Fruit fly (Drosophila melanogaster) whole organism, wandering third instar larva: ENCODE results near the gene Swip-1.
A peak's percentile ranks its signal among the peaks of the same experiment; 100 is the strongest.

Source experiments
- Abd-B ChIP-seq: fragments of >200 bp; optimal IDR thresholded peaks from 2 replicates; lab custom pipeline; 2017; ENCODE audit warnings: missing biosample characterization, missing genetic modification characterization
- CG32264 ChIP-seq: fragments of 200-800 bp; sonication (Bioruptor generic); optimal IDR thresholded peaks from 2 replicates; lab custom pipeline; 2016; ENCODE audit warnings: missing biosample characterization, missing genetic modification characterization
- CG9705 ChIP-seq: fragments of 200-800 bp; sonication (Bioruptor generic); optimal IDR thresholded peaks from 2 replicates; lab custom pipeline; 2018; ENCODE audit warnings: missing biosample characterization, mild to moderate bottlenecking, missing genetic modification characterization
- CrebA ChIP-seq: fragments of 200-800 bp; sonication (Bioruptor generic); optimal IDR thresholded peaks from 2 replicates; lab custom pipeline; 2016; ENCODE audit warnings: missing biosample characterization, mild to moderate bottlenecking, missing genetic modification characterization, borderline replicate concordance
- Dfd ChIP-seq: fragments of >200 bp; optimal IDR thresholded peaks from 2 replicates; lab custom pipeline; 2017; ENCODE audit warnings: missing biosample characterization, missing genetic modification characterization
- Dif ChIP-seq: fragments of 200-275, 200-300 bp; sonication (Bioruptor generic); optimal IDR thresholded peaks from 2 replicates; lab custom pipeline; 2018; ENCODE audit warnings: missing biosample characterization, missing genetic modification characterization; ENCODE audit not compliant: partially characterized antibody
- GATAd ChIP-seq: sonication (Bioruptor generic); optimal IDR thresholded peaks from 2 replicates; lab custom pipeline; 2016; ENCODE audit warnings: missing biosample characterization, missing genetic modification characterization
- HLH106 ChIP-seq: fragments of 200-800 bp; optimal IDR thresholded peaks from 3 replicates; lab custom pipeline; 2019; ENCODE audit warnings: missing biosample characterization, mild to moderate bottlenecking, missing genetic modification characterization, moderate library complexity
- Hnf4 ChIP-seq: fragments of 200-800 bp; sonication (Bioruptor generic); optimal IDR thresholded peaks from 2 replicates; lab custom pipeline; 2016; ENCODE audit warnings: missing biosample characterization, mild to moderate bottlenecking, missing genetic modification characterization
- Hr78 ChIP-seq: fragments of >200 bp; optimal IDR thresholded peaks from 2 replicates; lab custom pipeline; 2017; ENCODE audit warnings: missing biosample characterization, missing genetic modification characterization
- Hr83 ChIP-seq: fragments of 200-300 bp; sonication (Bioruptor generic); optimal IDR thresholded peaks from 2 replicates; lab custom pipeline; 2016; ENCODE audit warnings: missing biosample characterization, mild to moderate bottlenecking, missing genetic modification characterization, moderate library complexity; ENCODE audit not compliant: poor library complexity, severe bottlenecking
- Jra ChIP-seq: sonication (Bioruptor generic); optimal IDR thresholded peaks from 2 replicates; lab custom pipeline; 2016; ENCODE audit warnings: missing biosample characterization, missing genetic modification characterization
- Mio ChIP-seq: sonication (Bioruptor generic); optimal IDR thresholded peaks from 2 replicates; lab custom pipeline; 2016; ENCODE audit warnings: missing biosample characterization, missing genetic modification characterization
- Myc ChIP-seq: fragments of >200 bp; optimal IDR thresholded peaks from 2 replicates; lab custom pipeline; 2017
- N ChIP-seq: fragments of >200 bp; optimal IDR thresholded peaks from 2 replicates; lab custom pipeline; 2018; ENCODE audit warnings: missing biosample characterization, missing external identifiers, missing genetic modification characterization
- OdsH ChIP-seq: fragments of 200-800 bp; sonication (Bioruptor generic); optimal IDR thresholded peaks from 2 replicates; lab custom pipeline; 2016; ENCODE audit warnings: missing biosample characterization, mild to moderate bottlenecking, missing genetic modification characterization
- Rel ChIP-seq, 2 experiments: fragments of 200-800 bp; sonication (Bioruptor generic) in 1 of 2; optimal IDR thresholded peaks; 2 replicates in 1 of 2; 3 replicates in 1 of 2; lab custom pipeline; 2016 to 2019; ENCODE audit warnings: mild to moderate bottlenecking in 2 of 2, missing biosample characterization in 2 of 2, missing genetic modification characterization in 2 of 2, moderate library complexity in 1 of 2
- Sp1 ChIP-seq: fragments of 200-800 bp; sonication (Bioruptor generic); optimal IDR thresholded peaks from 3 replicates; lab custom pipeline; 2019; ENCODE audit warnings: missing biosample characterization, mild to moderate bottlenecking, missing genetic modification characterization, moderate library complexity
- Vsx2 ChIP-seq: fragments of 200-300, 225-300 bp; sonication (Bioruptor generic); optimal IDR thresholded peaks from 2 replicates; lab custom pipeline; 2018; ENCODE audit warnings: missing biosample characterization, missing genetic modification characterization; ENCODE audit not compliant: partially characterized antibody
- br ChIP-seq: fragments of 200-800 bp; sonication (Bioruptor generic); optimal IDR thresholded peaks from 2 replicates; lab custom pipeline; 2016; ENCODE audit warnings: missing biosample characterization, missing genetic modification characterization
- brk ChIP-seq: fragments of 200-800 bp; sonication (Bioruptor generic); optimal IDR thresholded peaks from 2 replicates; lab custom pipeline; 2016; ENCODE audit warnings: missing biosample characterization, mild to moderate bottlenecking, missing genetic modification characterization
- dl ChIP-seq, 2 experiments: fragments of 175-275, 200-275 bp in 1 of 2; fragments of 200-275 bp in 1 of 2; sonication (Bioruptor generic); optimal IDR thresholded peaks; lab custom pipeline; 2018; ENCODE audit warnings: mild to moderate bottlenecking in 2 of 2, missing biosample characterization in 2 of 2, missing genetic modification characterization in 2 of 2, moderate library complexity in 2 of 2; ENCODE audit not compliant: partially characterized antibody in 2 of 2, insufficient read depth in 1 of 2
- dmrt93B ChIP-seq: fragments of 200-800 bp; sonication (Bioruptor generic); optimal IDR thresholded peaks from 2 replicates; lab custom pipeline; 2018; ENCODE audit warnings: missing biosample characterization, mild to moderate bottlenecking, missing genetic modification characterization
- dsf ChIP-seq: sonication (Bioruptor generic); optimal IDR thresholded peaks from 2 replicates; lab custom pipeline; 2016; ENCODE audit warnings: missing biosample characterization, missing genetic modification characterization, borderline replicate concordance
- ey ChIP-seq: fragments of 200-800 bp; sonication (Bioruptor generic); optimal IDR thresholded peaks from 2 replicates; lab custom pipeline; 2016; ENCODE audit warnings: missing biosample characterization, missing genetic modification characterization
- foxo ChIP-seq, 2 experiments: fragments of 200-800 bp; sonication (Bioruptor generic); optimal IDR thresholded peaks; 2 replicates in 1 of 2; 3 replicates in 1 of 2; lab custom pipeline; 2016 to 2017; ENCODE audit warnings: missing biosample characterization in 2 of 2, missing genetic modification characterization in 2 of 2
- fru ChIP-seq: fragments of 200-800 bp; sonication (Bioruptor generic); optimal IDR thresholded peaks from 3 replicates; lab custom pipeline; 2016; ENCODE audit warnings: missing biosample characterization, mild to moderate bottlenecking, missing genetic modification characterization
- h ChIP-seq: fragments of 200-800 bp; sonication (Bioruptor generic); optimal IDR thresholded peaks from 3 replicates; lab custom pipeline; 2016; ENCODE audit warnings: missing biosample characterization, mild to moderate bottlenecking, missing genetic modification characterization
- jim ChIP-seq: fragments of 175-275, 200-325 bp; sonication (Bioruptor generic); optimal IDR thresholded peaks from 2 replicates; lab custom pipeline; 2016; ENCODE audit warnings: missing biosample characterization, mild to moderate bottlenecking, missing genetic modification characterization
- lola ChIP-seq: fragments of >200 bp; optimal IDR thresholded peaks from 2 replicates; lab custom pipeline; 2017; ENCODE audit warnings: missing biosample characterization, missing genetic modification characterization
- pan ChIP-seq: fragments of >200 bp; optimal IDR thresholded peaks from 2 replicates; lab custom pipeline; 2017
- psq ChIP-seq: fragments of 200-800 bp; sonication (Bioruptor generic); optimal IDR thresholded peaks from 3 replicates; lab custom pipeline; 2017; ENCODE audit warnings: missing biosample characterization, mild to moderate bottlenecking, missing genetic modification characterization, moderate library complexity
- rgr ChIP-seq: fragments of 200-800 bp; sonication (Bioruptor generic); optimal IDR thresholded peaks from 3 replicates; lab custom pipeline; 2016; ENCODE audit warnings: missing biosample characterization, mild to moderate bottlenecking, missing genetic modification characterization
- sage ChIP-seq: fragments of 200-800 bp; sonication (Bioruptor generic); optimal IDR thresholded peaks from 2 replicates; lab custom pipeline; 2016; ENCODE audit warnings: missing biosample characterization, mild to moderate bottlenecking, missing genetic modification characterization
- sv ChIP-seq: fragments of 200-800 bp; sonication (Bioruptor generic); optimal IDR thresholded peaks from 3 replicates; lab custom pipeline; 2016; ENCODE audit warnings: missing biosample characterization, missing genetic modification characterization
- tai ChIP-seq: sonication (Bioruptor generic); optimal IDR thresholded peaks from 2 replicates; lab custom pipeline; 2016; ENCODE audit warnings: missing biosample characterization, missing genetic modification characterization
- usp ChIP-seq: fragments of >200 bp; optimal IDR thresholded peaks from 2 replicates; lab custom pipeline; 2017; ENCODE audit warnings: missing biosample characterization, missing genetic modification characterization
- woc ChIP-seq: sonication (Bioruptor generic); optimal IDR thresholded peaks from 2 replicates; lab custom pipeline; 2016; ENCODE audit warnings: missing biosample characterization, mild to moderate bottlenecking, missing genetic modification characterization

Swip-1 gene

DNA sequence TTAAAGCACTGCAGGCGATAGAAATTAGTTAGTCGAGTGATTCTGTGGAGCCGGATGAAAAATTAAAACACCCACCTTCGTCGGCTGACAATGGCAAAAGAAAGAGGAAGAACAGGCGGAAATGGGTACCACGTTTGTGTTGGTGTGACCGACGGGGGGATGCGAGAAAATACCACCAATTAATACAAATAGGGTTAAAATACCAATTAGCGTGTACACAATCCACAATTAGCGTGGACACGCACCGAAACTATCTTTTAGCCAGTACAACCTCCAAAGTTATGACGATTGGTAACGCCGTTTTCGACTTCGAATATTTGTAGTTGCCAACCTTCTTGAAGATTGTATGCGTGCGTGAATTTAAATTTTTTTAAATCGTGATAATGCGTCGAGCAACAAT, 22.1 kb upstream of the Swip-1 start, which contains the start of gene RpL30:
RpL30 (minus strand) TSS at position 177 of the 400 bp plus-strand sequence.
- TF ChIP-seq woc (GFP tag; lab: Kevin White, UChicago) (peak; percentile 51), pan (lab: Kevin White, UChicago) (no peak), CG32264 (GFP tag; lab: Kevin White, UChicago) (peak; percentile 68), dsf (peak; percentile 22), GATAd (GFP tag; lab: Kevin White, UChicago) (no peak), foxo (GFP tag; optimal IDR thresholded peaks at IDR 0.05; lab: Kevin White, UChicago) (peak; percentile 46 to 79), Jra (peak; percentile 71), usp (no peak), brk (GFP tag; lab: Kevin White, UChicago) (no peak), Rel (GFP tag; optimal IDR thresholded peaks at IDR 0.05; lab: Kevin White, UChicago) (no peak), Rel (tag; optimal IDR thresholded peaks at IDR 0.05; lab: Kevin White, UChicago) (peak; percentile 78), OdsH (GFP tag; lab: Kevin White, UChicago) (peak; percentile 82), fru (GFP tag; lab: Kevin White, UChicago) (peak; percentile 81), Sp1 (GFP tag; lab: Kevin White, UChicago) (peak; percentile 92), Mio (GFP tag; lab: Kevin White, UChicago) (peak; percentile 71), N (GFP tag; lab: Kevin White, UChicago) (no peak), Dfd (GFP tag; lab: Kevin White, UChicago) (no peak), lola (no peak), HLH106 (tag; lab: Kevin White, UChicago) (peak; percentile 78), Hr83 (GFP tag; lab: Kevin White, UChicago) (peak; percentile 85), Abd-B (GFP tag; lab: Kevin White, UChicago) (no peak), sv (GFP tag; lab: Kevin White, UChicago) (peak; percentile 88), Hnf4 (GFP tag; lab: Kevin White, UChicago) (peak; percentile 81), tai (GFP tag; lab: Kevin White, UChicago) (no peak), psq (peak; percentile 56), ey (GFP tag; lab: Kevin White, UChicago) (peak; percentile 54), Hr78 (no peak), Vsx2 (GFP tag; lab: Kevin White, UChicago) (no peak), rgr (peak; percentile 94), jim (GFP tag; lab: Kevin White, UChicago) (no peak), br (GFP tag; lab: Kevin White, UChicago) (peak; percentile 90), CG9705 (GFP tag; lab: Kevin White, UChicago) (peak; percentile 87), Myc (lab: Kevin White, UChicago) (peak; percentile 97), dmrt93B (GFP tag; lab: Kevin White, UChicago) (peak; percentile 87), CrebA (no peak), sage (peak; percentile 33), Dif (GFP tag; lab: Kevin White, UChicago) (peak; percentile 49), h (GFP tag; lab: Kevin White, UChicago) (peak; percentile 90), dl (GFP tag; optimal IDR thresholded peaks at IDR 0.05; lab: Kevin White, UChicago; ENCODE audit: insufficient read depth in 1 of 2, partially characterized antibody in 2 of 2) (no peak)

dm6 chr2L:19002959-19003371, 15.9 kb upstream of the Swip-1 start, which contains the start of gene CG31793:
Gene CG31793 (plus strand): TSS chr2L:19003367.
- peak; percentile 63 for TF ChIP-seq h (GFP tag; lab: Kevin White, UChicago)
- TF ChIP-seq GATAd (GFP tag; lab: Kevin White, UChicago), result no peak
- no peak for TF ChIP-seq ey (GFP tag; lab: Kevin White, UChicago)
- no peak for TF ChIP-seq Jra
- TF ChIP-seq Sp1 (GFP tag; lab: Kevin White, UChicago), result peak; percentile 50
- TF ChIP-seq rgr, result peak; percentile 68
- TF ChIP-seq Hr78, result no peak
- peak in 1 of 2 experiments; percentile 32 for TF ChIP-seq foxo (GFP tag; optimal IDR thresholded peaks at IDR 0.05; lab: Kevin White, UChicago)
- TF ChIP-seq CG32264 (GFP tag; lab: Kevin White, UChicago), result no peak
- peak; percentile 57 for TF ChIP-seq HLH106 (tag; lab: Kevin White, UChicago)
- peak; percentile 22 for TF ChIP-seq sv (GFP tag; lab: Kevin White, UChicago)
- no peak for TF ChIP-seq CrebA
- no peak for TF ChIP-seq brk (GFP tag; lab: Kevin White, UChicago)
- TF ChIP-seq jim (GFP tag; lab: Kevin White, UChicago), result no peak
- no peak for TF ChIP-seq woc (GFP tag; lab: Kevin White, UChicago)
- TF ChIP-seq Rel (GFP tag; optimal IDR thresholded peaks at IDR 0.05; lab: Kevin White, UChicago), result no peak
- no peak for TF ChIP-seq Rel (tag; optimal IDR thresholded peaks at IDR 0.05; lab: Kevin White, UChicago)
- TF ChIP-seq psq, result peak; percentile 41
- TF ChIP-seq Hr83 (GFP tag; lab: Kevin White, UChicago), result peak; percentile 39
- peak; percentile 60 for TF ChIP-seq OdsH (GFP tag; lab: Kevin White, UChicago)
